Worm (Caenorhabditis elegans) whole organism, L4/young adult: ENCODE data around the gene ndua-7.

Experiments used
- W03F9.2 ChIP-seq: fragments of 150-350 bp; optimal IDR thresholded peaks from 2 replicates; lab custom pipeline; 2014; ENCODE audit warnings: missing biosample characterization, missing genetic modification characterization
- dao-5 ChIP-seq: sonication (generic microtip); optimal IDR thresholded peaks from 2 replicates; lab custom pipeline; 2016; ENCODE audit warnings: missing genotype, missing genetic modification characterization, moderate library complexity, missing compliant biosample characterization
- him-1 ChIP-seq: sonication (generic microtip); optimal IDR thresholded peaks from 2 replicates; lab custom pipeline; 2016; ENCODE audit warnings: missing genotype, missing genetic modification reagents, missing genetic modification characterization, missing compliant biosample characterization

ce11 chrII:13491254-13491889 lies 3.0 kb downstream of the ndua-7 start, which contains the start of gene alh-7:
- TF ChIP-seq W03F9.2 (tag; lab: Kevin White, UChicago), result no peak
- TF ChIP-seq dao-5, result no peak
- TF ChIP-seq him-1 (tag; lab: Kevin White, UChicago), result no peak
